Worm (Caenorhabditis elegans) whole organism, L1 larva: Measurements from ENCODE around the gene parp-2.

Source experiments
- C04F5.9 ChIP-seq: sonication (generic microtip); optimal IDR thresholded peaks from 2 replicates; lab custom pipeline; 2016; ENCODE audit warnings: missing genetic modification characterization, missing compliant biosample characterization
- C34B4.2 ChIP-seq: sonication (generic microtip); optimal IDR thresholded peaks from 2 replicates; lab custom pipeline; 2017; ENCODE audit warnings: mild to moderate bottlenecking, missing genetic modification characterization, missing compliant biosample characterization
- F16B12.6 ChIP-seq: fragments of 150-350 bp; optimal IDR thresholded peaks from 2 replicates; lab custom pipeline; 2014; ENCODE audit warnings: missing biosample characterization, missing genetic modification characterization
- aha-1 ChIP-seq: fragments of 150-350 bp; optimal IDR thresholded peaks from 2 replicates; lab custom pipeline; 2014; ENCODE audit warnings: missing biosample characterization, missing genetic modification characterization
- blmp-1 ChIP-seq: fragments of 150-350 bp; optimal IDR thresholded peaks from 2 replicates; lab custom pipeline; 2014; ENCODE audit warnings: missing biosample characterization, missing genetic modification characterization
- ceh-63 ChIP-seq: fragments of 200-800 bp; sonication (Bioruptor generic); optimal IDR thresholded peaks from 2 replicates; lab custom pipeline; 2018; ENCODE audit warnings: mild to moderate bottlenecking, missing genetic modification characterization, missing compliant biosample characterization
- ceh-8 ChIP-seq: fragments of 200-800 bp; sonication (Bioruptor generic); optimal IDR thresholded peaks from 2 replicates; lab custom pipeline; 2018; ENCODE audit warnings: mild to moderate bottlenecking, missing genetic modification characterization, moderate library complexity, missing compliant biosample characterization
- ceh-88 ChIP-seq: fragments of 200-800 bp; sonication (Bioruptor generic); IDR thresholded peaks from 2 replicates; pipeline ENCODE4 v1.3.6; 2022; ENCODE audit warnings: missing genetic modification characterization, missing compliant biosample characterization
- dpl-1 ChIP-seq, 3 experiments: fragments of 150-350 bp in 2 of 3; sonication (generic microtip) in 1 of 3; optimal IDR thresholded peaks; 2 replicates each; lab custom pipeline; 2014 to 2017; ENCODE audit warnings: missing biosample characterization in 3 of 3, missing genetic modification characterization in 3 of 3, missing genetic modification reagents in 3 of 3
- dsc-1 ChIP-seq: sonication (generic microtip); optimal IDR thresholded peaks from 2 replicates; lab custom pipeline; 2016; ENCODE audit warnings: mild to moderate bottlenecking, missing genetic modification characterization, missing compliant biosample characterization
- elt-3 ChIP-seq, 6 experiments: fragments of 150-350 bp in 1 of 6; sonication (generic microtip); optimal IDR thresholded peaks; 2 replicates each; lab custom pipeline; 2017 to 2018; ENCODE audit warnings: missing biosample characterization in 6 of 6, missing genetic modification characterization in 6 of 6, inconsistent platforms in 1 of 6
- fkh-10 ChIP-seq: sonication (generic microtip); optimal IDR thresholded peaks from 2 replicates; lab custom pipeline; 2017; ENCODE audit warnings: missing biosample characterization, missing genetic modification reagents, missing genetic modification characterization
- fkh-8 ChIP-seq: sonication (generic microtip); optimal IDR thresholded peaks from 2 replicates; lab custom pipeline; 2016; ENCODE audit warnings: mild to moderate bottlenecking, missing genetic modification characterization, missing compliant biosample characterization
- fos-1 ChIP-seq: fragments of 150-350 bp; optimal IDR thresholded peaks from 2 replicates; lab custom pipeline; 2014; ENCODE audit warnings: missing biosample characterization, missing genetic modification characterization
- grh-1 ChIP-seq: fragments of 200-800 bp; sonication (Bioruptor generic); IDR thresholded peaks from 2 replicates; pipeline ENCODE4 v1.3.6; 2022; ENCODE audit warnings: missing genetic modification reagents, missing genetic modification characterization, missing compliant biosample characterization
- hpl-2 ChIP-seq: fragments of 150-350 bp; optimal IDR thresholded peaks from 2 replicates; lab custom pipeline; 2014; ENCODE audit warnings: missing biosample characterization, missing genetic modification reagents, missing genetic modification characterization
- jun-1 ChIP-seq: fragments of 150-350 bp; optimal IDR thresholded peaks from 2 replicates; lab custom pipeline; 2014; ENCODE audit warnings: missing biosample characterization, missing genetic modification reagents, missing genetic modification characterization
- lin-15B ChIP-seq: fragments of 150-350 bp; sonication (generic microtip); optimal IDR thresholded peaks from 3 replicates; lab custom pipeline; 2014; ENCODE audit warnings: missing biosample characterization, missing genetic modification characterization
- lir-3 ChIP-seq: sonication (generic microtip); optimal IDR thresholded peaks from 2 replicates; lab custom pipeline; 2016; ENCODE audit warnings: mild to moderate bottlenecking, missing genetic modification characterization, moderate library complexity, missing compliant biosample characterization; ENCODE audit not compliant: poor library complexity
- lsy-2 ChIP-seq, 2 experiments: fragments of 150-350 bp; optimal IDR thresholded peaks; 2 replicates each; lab custom pipeline; 2014; ENCODE audit warnings: missing biosample characterization in 2 of 2, missing genetic modification characterization in 2 of 2
- mab-9 ChIP-seq: fragments of 200-800 bp; sonication (Bioruptor generic); IDR thresholded peaks from 2 replicates; pipeline ENCODE4 v1.3.6; 2022; ENCODE audit warnings: missing genetic modification reagents, missing genetic modification characterization, missing compliant biosample characterization
- mef-2 ChIP-seq: fragments of 150-350 bp; optimal IDR thresholded peaks from 2 replicates; lab custom pipeline; 2014; ENCODE audit warnings: missing biosample characterization, missing genetic modification characterization
- mep-1 ChIP-seq: fragments of 150-350 bp; optimal IDR thresholded peaks from 2 replicates; lab custom pipeline; 2014; ENCODE audit warnings: missing biosample characterization, missing genetic modification characterization
- nhr-12 ChIP-seq: sonication (generic microtip); optimal IDR thresholded peaks from 2 replicates; lab custom pipeline; 2017; ENCODE audit warnings: missing biosample characterization, missing genetic modification characterization
- nhr-20 ChIP-seq: sonication (generic microtip); optimal IDR thresholded peaks from 2 replicates; lab custom pipeline; 2016; ENCODE audit warnings: mild to moderate bottlenecking, missing genetic modification characterization, missing compliant biosample characterization
- nhr-237 ChIP-seq: fragments of 150-350 bp; optimal IDR thresholded peaks from 2 replicates; lab custom pipeline; 2014; ENCODE audit warnings: missing biosample characterization, missing genetic modification characterization
- nhr-76 ChIP-seq: sonication (generic microtip); optimal IDR thresholded peaks from 2 replicates; lab custom pipeline; 2017; ENCODE audit warnings: missing biosample characterization, missing genetic modification characterization
- pag-3 ChIP-seq: sonication (generic microtip); optimal IDR thresholded peaks from 2 replicates; lab custom pipeline; 2017; ENCODE audit warnings: missing genetic modification characterization, mild to moderate bottlenecking, missing compliant biosample characterization, antibody characterized with exemption, borderline replicate concordance; ENCODE audit not compliant: insufficient read depth
- pax-3 ChIP-seq: fragments of 200-800 bp; sonication (Bioruptor generic); optimal IDR thresholded peaks from 2 replicates; lab custom pipeline; 2018; ENCODE audit warnings: mild to moderate bottlenecking, missing genetic modification characterization, moderate library complexity, missing compliant biosample characterization
- pqm-1 ChIP-seq: sonication (generic microtip); optimal IDR thresholded peaks from 3 replicates; lab custom pipeline; 2017; ENCODE audit warnings: missing biosample characterization, missing genetic modification characterization
- sox-4 ChIP-seq: sonication (generic microtip); optimal IDR thresholded peaks from 2 replicates; lab custom pipeline; 2016; ENCODE audit warnings: missing genetic modification characterization, missing compliant biosample characterization
- swsn-7 ChIP-seq: sonication (generic microtip); optimal IDR thresholded peaks from 2 replicates; lab custom pipeline; 2016; ENCODE audit warnings: missing genetic modification characterization, missing compliant biosample characterization
- tbx-2 ChIP-seq: sonication (generic microtip); optimal IDR thresholded peaks from 2 replicates; lab custom pipeline; 2016; ENCODE audit warnings: missing genetic modification characterization, missing compliant biosample characterization
- unc-130 ChIP-seq: fragments of 150-350 bp; optimal IDR thresholded peaks from 2 replicates; lab custom pipeline; 2017; ENCODE audit warnings: missing biosample characterization, missing genetic modification characterization, inconsistent platforms
- unc-86 ChIP-seq: sonication (generic microtip); optimal IDR thresholded peaks from 2 replicates; lab custom pipeline; 2016; ENCODE audit warnings: missing genetic modification characterization, missing compliant biosample characterization
- xbp-1 ChIP-seq: sonication (generic microtip); optimal IDR thresholded peaks from 2 replicates; lab custom pipeline; 2016; ENCODE audit warnings: missing genetic modification characterization, missing compliant biosample characterization
- zip-4 ChIP-seq: fragments of 200-800 bp; sonication (Bioruptor generic); optimal IDR thresholded peaks from 2 replicates; lab custom pipeline; 2018; ENCODE audit warnings: mild to moderate bottlenecking, missing genetic modification characterization, moderate library complexity, missing compliant biosample characterization
- ztf-11 ChIP-seq, 2 experiments: sonication (generic microtip); optimal IDR thresholded peaks; 2 replicates each; lab custom pipeline; 2016 to 2017; ENCODE audit warnings: missing genetic modification characterization in 2 of 2, missing biosample characterization in 1 of 2, missing compliant biosample characterization in 1 of 2

parp-2 gene

DNA sequence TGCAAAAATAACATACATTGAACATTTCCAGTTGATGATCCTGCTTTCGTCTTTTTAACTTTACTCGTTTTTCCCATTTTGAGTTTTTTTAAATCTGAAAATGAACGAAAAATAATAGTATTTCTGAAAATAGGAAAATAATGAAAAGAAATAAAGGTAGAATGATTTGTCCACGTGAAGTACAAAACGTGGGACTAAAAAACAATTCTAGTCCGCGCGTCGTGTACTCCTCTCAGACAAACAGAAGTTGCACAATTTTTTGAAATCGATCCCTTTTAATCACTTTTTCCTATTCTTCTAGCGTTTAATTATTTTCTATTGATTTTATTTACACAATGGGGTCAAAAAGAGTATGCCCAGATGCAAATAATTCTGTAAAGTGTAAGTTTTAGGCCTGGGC lies 1.8 kb upstream of the parp-2 start, which contains the start of the genes E02H1.1 and tag-124 (continued):
- TF ChIP-seq pag-3 (tag; lab: Kevin White, UChicago), result no peak
- no peak for TF ChIP-seq hpl-2 (GFP tag; lab: Kevin White, UChicago)
- TF ChIP-seq xbp-1 (tag; lab: Kevin White, UChicago), result peak; percentile 92
- no peak for TF ChIP-seq mef-2
- TF ChIP-seq ceh-8 (GFP tag; lab: Kevin White, UChicago), result peak; percentile 47
- peak; percentile 50 for TF ChIP-seq blmp-1
- peak; percentile 94 for TF ChIP-seq nhr-20
- TF ChIP-seq lsy-2 (tag; optimal IDR thresholded peaks at IDR 0.05; lab: Kevin White, UChicago), result peak; percentile 84 to 88
- peak; percentile 98 for TF ChIP-seq lir-3 (tag; lab: Kevin White, UChicago)
- TF ChIP-seq unc-86 (tag; lab: Kevin White, UChicago), result peak; percentile 81
- no peak for TF ChIP-seq nhr-237 (tag; lab: Kevin White, UChicago)
- TF ChIP-seq zip-4 (GFP tag; lab: Kevin White, UChicago), result peak; percentile 62
- peak; percentile 95 for TF ChIP-seq sox-4 (tag; lab: Kevin White, UChicago)
- TF ChIP-seq mep-1 (tag; lab: Kevin White, UChicago), result peak; percentile 78
- TF ChIP-seq lin-15B (tag; lab: Kevin White, UChicago), result peak; percentile 32
- TF ChIP-seq mab-9, result peak; percentile 79
- TF ChIP-seq ceh-63 (GFP tag; lab: Kevin White, UChicago), result peak; percentile 65
- peak; percentile 37 for TF ChIP-seq C34B4.2
- TF ChIP-seq nhr-12 (tag; lab: Kevin White, UChicago), result no peak
- no peak for TF ChIP-seq aha-1
- TF ChIP-seq fkh-10 (GFP tag; lab: Kevin White, UChicago), result no peak
- peak; percentile 93 for TF ChIP-seq pax-3
- TF ChIP-seq fkh-8 (tag; lab: Kevin White, UChicago), result peak; percentile 84
- TF ChIP-seq grh-1 (GFP tag; lab: Robert Waterston, UW), result peak; percentile 76
- TF ChIP-seq dpl-1 (GFP tag; optimal IDR thresholded peaks at IDR 0.05; lab: Kevin White, UChicago), result peak; percentile 65 to 77 (median 73)
- TF ChIP-seq fos-1 (tag; lab: Kevin White, UChicago), result peak; percentile 61
- TF ChIP-seq elt-3 (tag; optimal IDR thresholded peaks at IDR 0.05; lab: Kevin White, UChicago), result peak in 2 of 6 experiments; percentile 47 to 62
- TF ChIP-seq ceh-88 (GFP tag; lab: Robert Waterston, UW), result peak; percentile 84
- TF ChIP-seq jun-1 (tag; lab: Kevin White, UChicago), result peak; percentile 42
- peak; percentile 33 for TF ChIP-seq F16B12.6 (tag; lab: Kevin White, UChicago)
- no peak for TF ChIP-seq pqm-1 (tag; lab: Kevin White, UChicago)
- TF ChIP-seq nhr-76, result no peak

ce11 chrII:9594924-9595323 lies 2.1 kb downstream of the parp-2 start, which contains the start of gene E02H1.5:
Gene E02H1.5, plus strand, starts transcription at chrII:9595224.
- TF ChIP-seq dsc-1 (tag; lab: Kevin White, UChicago) (no peak), unc-130 (tag; lab: Kevin White, UChicago) (no peak), jun-1 (tag; lab: Kevin White, UChicago) (no peak), swsn-7 (tag; lab: Kevin White, UChicago) (no peak), lsy-2 (tag; optimal IDR thresholded peaks at IDR 0.05; lab: Kevin White, UChicago) (no peak), blmp-1 (no peak)
- TF ChIP-seq, all 84 proteins: peak for 0

- TF ChIP-seq swsn-7 (tag; lab: Kevin White, UChicago) (no peak), C04F5.9 (tag; lab: Kevin White, UChicago) (no peak), ztf-11 (tag; optimal IDR thresholded peaks at IDR 0.05; lab: Kevin White, UChicago) (no peak), tbx-2 (tag; lab: Kevin White, UChicago) (no peak)
These were observed 3.6 kb downstream of the parp-2 start, which contains the start of gene E02H1.6 for ce11 chrII:9596401-9596800. Gene E02H1.6, plus strand, starts transcription at chrII:9596701.
